Worm (Caenorhabditis elegans) whole organism, L3 larva: ENCODE data around the gene C46C2.6.
A peak's percentile ranks its signal among the peaks of the same experiment; 100 is the strongest.

Source experiments
- R02D3.7 ChIP-seq: fragments of 150-350 bp; optimal IDR thresholded peaks from 2 replicates; lab custom pipeline; 2014; ENCODE audit warnings: missing biosample characterization, missing genetic modification characterization
- ZK546.5 ChIP-seq: sonication (generic microtip); optimal IDR thresholded peaks from 2 replicates; lab custom pipeline; 2017; ENCODE audit warnings: missing biosample characterization, missing genetic modification characterization
- ama-1 ChIP-seq: fragments of 150-350 bp; optimal IDR thresholded peaks from 2 replicates; lab custom pipeline; 2018
- ceh-9 ChIP-seq: sonication (generic microtip); optimal IDR thresholded peaks from 2 replicates; lab custom pipeline; 2018; ENCODE audit warnings: missing biosample characterization, missing genetic modification characterization
- daf-12 ChIP-seq: fragments of 150-350 bp; optimal IDR thresholded peaks from 2 replicates; lab custom pipeline; 2014; ENCODE audit warnings: missing biosample characterization, missing genetic modification reagents, missing genetic modification characterization
- egl-27 ChIP-seq: sonication (generic microtip); optimal IDR thresholded peaks from 4 replicates; lab custom pipeline; 2017; ENCODE audit warnings: missing biosample characterization, missing genetic modification reagents, missing genetic modification characterization
- egl-5 ChIP-seq: fragments of 150-350 bp; optimal IDR thresholded peaks from 2 replicates; lab custom pipeline; 2017; ENCODE audit warnings: missing biosample characterization, missing genetic modification reagents, missing genetic modification characterization, inconsistent platforms
- elt-1 ChIP-seq: fragments of 150-350 bp; optimal IDR thresholded peaks from 2 replicates; lab custom pipeline; 2014; ENCODE audit warnings: missing biosample characterization, missing genetic modification characterization
- elt-2 ChIP-seq: sonication (generic microtip); optimal IDR thresholded peaks from 2 replicates; lab custom pipeline; 2016; ENCODE audit warnings: missing genetic modification reagents, mild to moderate bottlenecking, missing genetic modification characterization, missing compliant biosample characterization
- elt-3 ChIP-seq, 3 experiments: fragments of 150-350 bp in 1 of 3; sonication (generic microtip) in 2 of 3; optimal IDR thresholded peaks; 2 replicates in 2 of 3; 4 replicates in 1 of 3; lab custom pipeline; 2014 to 2017; ENCODE audit warnings: missing biosample characterization in 3 of 3, missing genetic modification characterization in 3 of 3
- fkh-10 ChIP-seq: sonication (generic microtip); optimal IDR thresholded peaks from 2 replicates; lab custom pipeline; 2017; ENCODE audit warnings: missing biosample characterization, missing genetic modification reagents, missing genetic modification characterization
- fos-1 ChIP-seq: fragments of 150-350 bp; optimal IDR thresholded peaks from 2 replicates; lab custom pipeline; 2014; ENCODE audit warnings: missing biosample characterization, missing genetic modification characterization
- hmg-11 ChIP-seq: sonication (generic microtip); optimal IDR thresholded peaks from 2 replicates; lab custom pipeline; 2016; ENCODE audit warnings: missing genetic modification characterization, missing compliant biosample characterization
- lin-15B ChIP-seq: fragments of 150-350 bp; optimal IDR thresholded peaks from 2 replicates; lab custom pipeline; 2014; ENCODE audit warnings: missing biosample characterization, missing genetic modification characterization
- lsy-12 ChIP-seq: sonication (generic microtip); optimal IDR thresholded peaks from 2 replicates; lab custom pipeline; 2016; ENCODE audit warnings: mild to moderate bottlenecking, missing genetic modification characterization, missing compliant biosample characterization
- nfya-1 ChIP-seq: sonication (generic microtip); optimal IDR thresholded peaks from 2 replicates; lab custom pipeline; 2017; ENCODE audit warnings: missing genetic modification characterization, mild to moderate bottlenecking, missing compliant biosample characterization, antibody characterized with exemption, moderate library complexity; ENCODE audit not compliant: insufficient read depth
- nhr-11 ChIP-seq: fragments of 150-350 bp; optimal IDR thresholded peaks from 2 replicates; lab custom pipeline; 2014; ENCODE audit warnings: missing biosample characterization, missing genetic modification characterization
- nhr-12 ChIP-seq: fragments of 150-350 bp; optimal IDR thresholded peaks from 2 replicates; lab custom pipeline; 2014; ENCODE audit warnings: missing biosample characterization, missing genetic modification characterization
- nhr-23 ChIP-seq: fragments of 150-350 bp; optimal IDR thresholded peaks from 2 replicates; lab custom pipeline; 2014; ENCODE audit warnings: missing biosample characterization, missing genetic modification reagents, missing genetic modification characterization
- nhr-25 ChIP-seq: sonication (generic microtip); optimal IDR thresholded peaks from 2 replicates; lab custom pipeline; 2017; ENCODE audit warnings: missing biosample characterization, missing genetic modification characterization
- nhr-28 ChIP-seq: fragments of 150-350 bp; optimal IDR thresholded peaks from 2 replicates; lab custom pipeline; 2014; ENCODE audit warnings: missing biosample characterization, missing genetic modification characterization
- nhr-43 ChIP-seq: sonication (generic microtip); optimal IDR thresholded peaks from 2 replicates; lab custom pipeline; 2016; ENCODE audit warnings: mild to moderate bottlenecking, missing genetic modification characterization, missing compliant biosample characterization; ENCODE audit not compliant: poor library complexity, severe bottlenecking
- nhr-76 ChIP-seq: fragments of 150-350 bp; sonication (generic microtip); optimal IDR thresholded peaks from 5 replicates; lab custom pipeline; 2014; ENCODE audit warnings: missing biosample characterization, missing genetic modification characterization
- nhr-77 ChIP-seq: fragments of 150-350 bp; optimal IDR thresholded peaks from 2 replicates; lab custom pipeline; 2014; ENCODE audit warnings: missing biosample characterization, missing genetic modification characterization
- pqm-1 ChIP-seq: fragments of 150-350 bp; optimal IDR thresholded peaks from 2 replicates; lab custom pipeline; 2017; ENCODE audit warnings: missing biosample characterization, missing genetic modification characterization, inconsistent platforms
- sea-2 ChIP-seq: fragments of 150-350 bp; sonication (generic microtip); optimal IDR thresholded peaks from 4 replicates; lab custom pipeline; 2014; ENCODE audit warnings: missing biosample characterization, missing genetic modification reagents, missing genetic modification characterization
- skn-1 ChIP-seq: fragments of 150-350 bp; optimal IDR thresholded peaks from 2 replicates; lab custom pipeline; 2014; ENCODE audit warnings: missing biosample characterization, missing genetic modification characterization
- snpc-4 ChIP-seq: fragments of 150-350 bp; optimal IDR thresholded peaks from 2 replicates; lab custom pipeline; 2014; ENCODE audit warnings: missing biosample characterization, missing genetic modification characterization
- tbx-2 ChIP-seq: sonication (generic microtip); optimal IDR thresholded peaks from 2 replicates; lab custom pipeline; 2016; ENCODE audit warnings: mild to moderate bottlenecking, missing genetic modification characterization, missing compliant biosample characterization
- unc-39 ChIP-seq: sonication (generic microtip); optimal IDR thresholded peaks from 4 replicates; lab custom pipeline; 2017; ENCODE audit warnings: missing biosample characterization, missing genetic modification characterization
- unc-62 ChIP-seq: fragments of 150-350 bp; sonication (generic microtip); optimal IDR thresholded peaks from 4 replicates; lab custom pipeline; 2014; ENCODE audit warnings: missing biosample characterization, missing genetic modification reagents, missing genetic modification characterization
- ztf-11 ChIP-seq: fragments of 150-350 bp; optimal IDR thresholded peaks from 2 replicates; lab custom pipeline; 2014; ENCODE audit warnings: missing biosample characterization, missing genetic modification characterization
- ztf-4 ChIP-seq: fragments of 150-350 bp; optimal IDR thresholded peaks from 2 replicates; lab custom pipeline; 2014; ENCODE audit warnings: missing biosample characterization, missing genetic modification characterization

Gene C46C2.6

ce11 chrIV:9256865-9257264 lies 44.6 kb downstream of the C46C2.6 start:
- TF ChIP-seq ztf-4 (tag; lab: Kevin White, UChicago) (no peak), elt-1 (no peak), ceh-9 (tag; lab: Kevin White, UChicago) (no peak), daf-12 (tag; lab: Kevin White, UChicago) (no peak), nhr-76 (tag; lab: Kevin White, UChicago) (no peak), egl-5 (tag; lab: Kevin White, UChicago) (no peak), fkh-10 (GFP tag; lab: Kevin White, UChicago) (no peak)
- TF ChIP-seq, all 47 proteins: peak for 0

ce11 chrIV:9258547-9258946 lies 46.3 kb downstream of the C46C2.6 start:
- TF ChIP-seq sea-2 (GFP tag; lab: Kevin White, UChicago), result no peak
- TF ChIP-seq tbx-2 (tag; lab: Kevin White, UChicago), result peak; percentile 13
- peak; percentile 89 for TF ChIP-seq ama-1
- TF ChIP-seq nhr-28 (tag; lab: Kevin White, UChicago), result no peak
- TF ChIP-seq nhr-77 (tag; lab: Kevin White, UChicago), result no peak
- no peak for TF ChIP-seq fkh-10 (GFP tag; lab: Kevin White, UChicago)
- TF ChIP-seq lsy-12 (tag; lab: Kevin White, UChicago), result no peak
- TF ChIP-seq nhr-43 (tag; lab: Kevin White, UChicago), result peak; percentile 52
- peak; percentile 56 for TF ChIP-seq nhr-25 (tag; lab: Kevin White, UChicago)
- no peak for TF ChIP-seq pqm-1 (tag; lab: Kevin White, UChicago)
- no peak for TF ChIP-seq snpc-4 (tag; lab: Kevin White, UChicago)
- no peak for TF ChIP-seq elt-1
- peak; percentile 14 for TF ChIP-seq nhr-23 (tag; lab: Kevin White, UChicago)
- TF ChIP-seq, all 47 proteins: peak for 5

ce11 chrIV:9259687-9260086 lies 47.5 kb downstream of the C46C2.6 start, which contains the start of gene Y11D7A.10:
Y11D7A.10 (minus strand) TSS chrIV:9259768.
- TF ChIP-seq skn-1 (tag; lab: Kevin White, UChicago) (peak; percentile 87), snpc-4 (tag; lab: Kevin White, UChicago) (no peak)

- TF ChIP-seq nfya-1 (tag; lab: Kevin White, UChicago) (no peak), sea-2 (GFP tag; lab: Kevin White, UChicago) (no peak), lin-15B (tag; lab: Kevin White, UChicago) (peak; percentile 41), egl-5 (tag; lab: Kevin White, UChicago) (no peak), ama-1 (peak; percentile 4), ZK546.5 (tag; lab: Kevin White, UChicago) (no peak), elt-3 (tag; optimal IDR thresholded peaks at IDR 0.05; lab: Kevin White, UChicago) (no peak), nhr-23 (tag; lab: Kevin White, UChicago) (peak; percentile 34)
Observed at ce11 chrIV:9260334-9260733, 48.1 kb downstream of the C46C2.6 start.

ce11 chrIV:9260826-9261225 lies 48.6 kb downstream of the C46C2.6 start:
- TF ChIP-seq nhr-23 (tag; lab: Kevin White, UChicago) (no peak), nhr-77 (tag; lab: Kevin White, UChicago) (no peak), nhr-11 (tag; lab: Kevin White, UChicago) (no peak), R02D3.7 (tag; lab: Kevin White, UChicago) (no peak), fos-1 (tag; lab: Kevin White, UChicago) (no peak), unc-62 (GFP tag; lab: Kevin White, UChicago) (no peak), elt-3 (tag; optimal IDR thresholded peaks at IDR 0.05; lab: Kevin White, UChicago) (no peak), ztf-11 (tag; lab: Kevin White, UChicago) (no peak), egl-27 (tag; lab: Kevin White, UChicago) (no peak)

- TF ChIP-seq elt-2 (tag; lab: Kevin White, UChicago) (no peak), egl-27 (tag; lab: Kevin White, UChicago) (no peak), nfya-1 (tag; lab: Kevin White, UChicago) (no peak), lin-15B (tag; lab: Kevin White, UChicago) (no peak), sea-2 (GFP tag; lab: Kevin White, UChicago) (no peak), pqm-1 (tag; lab: Kevin White, UChicago) (no peak), unc-39 (tag; lab: Kevin White, UChicago) (no peak), ztf-11 (tag; lab: Kevin White, UChicago) (no peak), ama-1 (no peak), nhr-25 (tag; lab: Kevin White, UChicago) (no peak), nhr-43 (tag; lab: Kevin White, UChicago) (no peak), ZK546.5 (tag; lab: Kevin White, UChicago) (no peak), nhr-28 (tag; lab: Kevin White, UChicago) (no peak), hmg-11 (tag; lab: Kevin White, UChicago) (no peak), ztf-4 (tag; lab: Kevin White, UChicago) (no peak), unc-62 (GFP tag; lab: Kevin White, UChicago) (no peak), nhr-12 (tag; lab: Kevin White, UChicago) (no peak)
Observed at ce11 chrIV:9261687-9262086, 49.5 kb downstream of the C46C2.6 start, which contains the start of gene col-120. col-120 (minus strand) TSS chrIV:9261787.
